Fruit fly (Drosophila melanogaster) whole organism, pupa: ENCODE data around the gene CG34178.

Source experiments
- CG10348 ChIP-seq: fragments of 200-800 bp; sonication (Bioruptor generic); IDR thresholded peaks from 2 replicates; pipeline ENCODE4 v1.3.6; 2022; ENCODE audit warnings: missing biosample characterization, missing genetic modification characterization
- CG12605 ChIP-seq: fragments of 200-800 bp; sonication (Bioruptor generic); IDR thresholded peaks from 2 replicates; pipeline ENCODE4 v1.3.6; 2022; ENCODE audit warnings: missing biosample characterization, missing genetic modification characterization
- CG13204 ChIP-seq: fragments of 200-800 bp; sonication (Bioruptor generic); optimal IDR thresholded peaks from 2 replicates; lab custom pipeline; 2018; ENCODE audit warnings: missing biosample characterization, mild to moderate bottlenecking, missing genetic modification characterization, moderate library complexity
- CG14655 ChIP-seq: fragments of 200-800 bp; sonication (Bioruptor generic); optimal IDR thresholded peaks from 3 replicates; lab custom pipeline; 2017; ENCODE audit warnings: mild to moderate bottlenecking, missing biosample characterization, missing genetic modification reagents, missing genetic modification characterization
- CG15710 ChIP-seq: fragments of 200-800 bp; sonication (Bioruptor generic); optimal IDR thresholded peaks from 2 replicates; lab custom pipeline; 2018; ENCODE audit warnings: missing biosample characterization, mild to moderate bottlenecking, missing genetic modification characterization, moderate library complexity
- CG17806 ChIP-seq: fragments of 200-800 bp; sonication (Bioruptor generic); optimal IDR thresholded peaks from 2 replicates; lab custom pipeline; 2018; ENCODE audit warnings: missing biosample characterization, mild to moderate bottlenecking, missing genetic modification characterization, moderate library complexity
- CG32121 ChIP-seq: fragments of 200-800 bp; sonication (Bioruptor generic); IDR thresholded peaks from 2 replicates; pipeline ENCODE4 v1.3.6; 2022; ENCODE audit warnings: missing biosample characterization, missing genetic modification characterization
- CG34367 ChIP-seq: fragments of 200-800 bp; sonication (Bioruptor generic); optimal IDR thresholded peaks from 2 replicates; lab custom pipeline; 2018; ENCODE audit warnings: missing biosample characterization, mild to moderate bottlenecking, missing genetic modification characterization
- CG4496 ChIP-seq: fragments of 200-800 bp; sonication (Bioruptor generic); IDR thresholded peaks from 3 replicates; pipeline ENCODE4 v1.3.6; 2022; ENCODE audit warnings: missing biosample characterization, missing genetic modification characterization
- CG8159 ChIP-seq: fragments of 200-800 bp; sonication (Bioruptor generic); optimal IDR thresholded peaks from 3 replicates; lab custom pipeline; 2018; ENCODE audit warnings: missing biosample characterization, mild to moderate bottlenecking, missing genetic modification characterization, moderate library complexity
- CG8301 ChIP-seq: fragments of 200-800 bp; sonication (Bioruptor generic); optimal IDR thresholded peaks from 2 replicates; lab custom pipeline; 2018; ENCODE audit warnings: missing biosample characterization, mild to moderate bottlenecking, missing genetic modification characterization
- CG9948 ChIP-seq: fragments of 200-800 bp; sonication (Bioruptor generic); optimal IDR thresholded peaks from 2 replicates; lab custom pipeline; 2018; ENCODE audit warnings: missing biosample characterization, mild to moderate bottlenecking, missing genetic modification characterization, moderate library complexity
- D1 ChIP-seq: fragments of 200-800 bp; sonication (Bioruptor generic); optimal IDR thresholded peaks from 2 replicates; lab custom pipeline; 2018; ENCODE audit warnings: missing biosample characterization, mild to moderate bottlenecking, missing genetic modification characterization, moderate library complexity
- EcR ChIP-seq: fragments of 200-800 bp; sonication (Bioruptor generic); optimal IDR thresholded peaks from 3 replicates; lab custom pipeline; 2019; ENCODE audit warnings: missing biosample characterization, missing genetic modification characterization, mild to moderate bottlenecking, moderate library complexity, missing genetic modification reagents
- Ets98B ChIP-seq: fragments of 200-800 bp; sonication (Bioruptor generic); IDR thresholded peaks from 2 replicates; pipeline ENCODE4 v1.3.6; 2022; ENCODE audit warnings: missing biosample characterization, missing genetic modification characterization
- Pif1A ChIP-seq: fragments of 200-800 bp; sonication (Bioruptor generic); optimal IDR thresholded peaks from 3 replicates; lab custom pipeline; 2016; ENCODE audit warnings: missing biosample characterization, missing genetic modification characterization
- Pif1B ChIP-seq: fragments of 200-800 bp; sonication (Bioruptor generic); optimal IDR thresholded peaks from 3 replicates; lab custom pipeline; 2016; ENCODE audit warnings: missing biosample characterization, missing genetic modification characterization
- Snoo ChIP-seq: fragments of 200-800 bp; sonication (Bioruptor generic); optimal IDR thresholded peaks from 3 replicates; lab custom pipeline; 2017; ENCODE audit warnings: missing biosample characterization, mild to moderate bottlenecking, missing genetic modification characterization, inconsistent platforms
- fd96Ca ChIP-seq: fragments of 200-800 bp; sonication (Bioruptor generic); IDR thresholded peaks from 3 replicates; pipeline ENCODE4 v1.3.6; 2022; ENCODE audit warnings: missing biosample characterization, missing genetic modification characterization
- gl ChIP-seq: fragments of 200-800 bp; sonication (Bioruptor generic); optimal IDR thresholded peaks from 2 replicates; lab custom pipeline; 2018; ENCODE audit warnings: missing biosample characterization, mild to moderate bottlenecking, missing genetic modification characterization
- rn ChIP-seq: fragments of 200-800 bp; sonication (Bioruptor generic); IDR thresholded peaks from 2 replicates; pipeline ENCODE4 v1.3.6; 2022; ENCODE audit warnings: missing biosample characterization, missing genetic modification characterization

The CG34178 gene

dm6 chr2L:4417982-4418381 lies 15.7 kb upstream of the CG34178 start:
- TF ChIP-seq EcR (GFP tag; lab: Kevin White, UChicago) (no peak), CG4496 (GFP tag; lab: Robert Waterston, UW) (peak; percentile 39; the same call in 1 of the 3 replicates), CG12605 (peak; percentile 49), CG32121 (GFP tag; lab: Robert Waterston, UW) (no peak), fd96Ca (peak; percentile 25; the same call in 1 of the 3 replicates)
- TF ChIP-seq, all 21 proteins: peak for 3

dm6 chr2L:4418819-4419218 lies 14.9 kb upstream of the CG34178 start:
- no peak for TF ChIP-seq CG17806 (tag; lab: Kevin White, UChicago)
- TF ChIP-seq CG4496 (GFP tag; lab: Robert Waterston, UW): 0 out of 3 replicates have a peak, but pooled peaks have one; percentile 9

- TF ChIP-seq CG14655 (GFP tag; lab: Kevin White, UChicago): no peak
- TF ChIP-seq CG8301: no peak
- TF ChIP-seq Pif1A (GFP tag; lab: Kevin White, UChicago): no peak
- TF ChIP-seq rn: no peak
- TF ChIP-seq CG34367 (tag; lab: Kevin White, UChicago): no peak
- TF ChIP-seq CG17806 (tag; lab: Kevin White, UChicago): no peak
- TF ChIP-seq D1 (tag; lab: Kevin White, UChicago): no peak
- TF ChIP-seq Snoo (tag; lab: Kevin White, UChicago): no peak
- no peak for TF ChIP-seq gl (tag; lab: Kevin White, UChicago)
- TF ChIP-seq EcR (GFP tag; lab: Kevin White, UChicago): no peak
- no peak for TF ChIP-seq CG12605
- no peak for TF ChIP-seq Ets98B (GFP tag; lab: Robert Waterston, UW)
Measured at dm6 chr2L:4422154-4422553, 11.6 kb upstream of the CG34178 start.

dm6 chr2L:4437487-4437886 lies 3.8 kb downstream of the CG34178 start, which contains the start of gene CG43056:
Gene CG43056, plus strand, starts transcription at chr2L:4437787.
- TF ChIP-seq rn: no peak
- TF ChIP-seq CG9948 (tag; lab: Kevin White, UChicago): no peak
- no peak for TF ChIP-seq CG10348
- TF ChIP-seq D1 (tag; lab: Kevin White, UChicago): no peak
- TF ChIP-seq CG8301: no peak
- no peak for TF ChIP-seq CG15710 (tag; lab: Kevin White, UChicago)
- TF ChIP-seq CG4496 (GFP tag; lab: Robert Waterston, UW): no peak
- no peak for TF ChIP-seq CG14655 (GFP tag; lab: Kevin White, UChicago)
- TF ChIP-seq CG34367 (tag; lab: Kevin White, UChicago): no peak
- no peak for TF ChIP-seq CG13204 (GFP tag; lab: Kevin White, UChicago)
- TF ChIP-seq gl (tag; lab: Kevin White, UChicago): no peak

- no peak for TF ChIP-seq CG12605
- TF ChIP-seq Pif1A (GFP tag; lab: Kevin White, UChicago): no peak
- TF ChIP-seq Pif1B (GFP tag; lab: Kevin White, UChicago): no peak
- no peak for TF ChIP-seq CG10348
- no peak for TF ChIP-seq CG17806 (tag; lab: Kevin White, UChicago)
- TF ChIP-seq EcR (GFP tag; lab: Kevin White, UChicago): no peak
- no peak for TF ChIP-seq rn
- no peak for TF ChIP-seq D1 (tag; lab: Kevin White, UChicago)
- TF ChIP-seq fd96Ca: peak; percentile 67; the same call in 2 of the 3 replicates
- TF ChIP-seq Snoo (tag; lab: Kevin White, UChicago): no peak
- peak; percentile 41 for TF ChIP-seq Ets98B (GFP tag; lab: Robert Waterston, UW)
- TF ChIP-seq CG4496 (GFP tag; lab: Robert Waterston, UW): peak; percentile 63; the same call in 1 of the 3 replicates
- no peak for TF ChIP-seq gl (tag; lab: Kevin White, UChicago)
- TF ChIP-seq CG8159 (tag; lab: Kevin White, UChicago): peak; percentile 35
- no peak for TF ChIP-seq CG9948 (tag; lab: Kevin White, UChicago)
- TF ChIP-seq CG14655 (GFP tag; lab: Kevin White, UChicago): no peak
- no peak for TF ChIP-seq CG13204 (GFP tag; lab: Kevin White, UChicago)
- no peak for TF ChIP-seq CG34367 (tag; lab: Kevin White, UChicago)
- no peak for TF ChIP-seq CG15710 (tag; lab: Kevin White, UChicago)
- TF ChIP-seq CG32121 (GFP tag; lab: Robert Waterston, UW): peak; percentile 15; the same call in 1 of the 2 replicates
- TF ChIP-seq CG8301: no peak
Measured at dm6 chr2L:4440881-4441737, 7.4 kb downstream of the CG34178 start, which contains the start of gene CG15431. Gene CG15431, minus strand, starts transcription at chr2L:4441282.

dm6 chr2L:4442010-4442587 lies 8.4 kb downstream of the CG34178 start, which contains the start of the genes Sfp24F and CG15432:
Gene Sfp24F, minus strand, starts transcription at chr2L:4442060.
Gene CG15432, plus strand, starts transcription at chr2L:4442320.
- TF ChIP-seq CG15710 (tag; lab: Kevin White, UChicago) (no peak), CG32121 (GFP tag; lab: Robert Waterston, UW) (no peak), Pif1A (GFP tag; lab: Kevin White, UChicago) (no peak), CG8301 (no peak), CG14655 (GFP tag; lab: Kevin White, UChicago) (no peak), gl (tag; lab: Kevin White, UChicago) (no peak), CG8159 (tag; lab: Kevin White, UChicago) (no peak), rn (no peak), CG12605 (no peak), Pif1B (GFP tag; lab: Kevin White, UChicago) (no peak), Ets98B (GFP tag; lab: Robert Waterston, UW) (no peak), CG4496 (GFP tag; lab: Robert Waterston, UW) (no peak), CG17806 (tag; lab: Kevin White, UChicago) (no peak), fd96Ca (no peak), EcR (GFP tag; lab: Kevin White, UChicago) (no peak), CG9948 (tag; lab: Kevin White, UChicago) (no peak), D1 (tag; lab: Kevin White, UChicago) (no peak), CG13204 (GFP tag; lab: Kevin White, UChicago) (no peak), CG34367 (tag; lab: Kevin White, UChicago) (no peak), CG10348 (no peak)
